Fruit fly (Drosophila melanogaster) whole organism, embryonic: ENCODE data around the gene CG13311.

Experiments used
- Abd-B ChIP-seq: fragments of 200-800 bp; sonication (Bioruptor generic); optimal IDR thresholded peaks from 2 replicates; lab custom pipeline; 2018; ENCODE audit warnings: missing biosample characterization, mild to moderate bottlenecking, missing genetic modification characterization, moderate library complexity
- Atf3 ChIP-seq: fragments of 200-800 bp; sonication (Bioruptor generic); optimal IDR thresholded peaks from 3 replicates; lab custom pipeline; 2016; ENCODE audit warnings: missing biosample characterization, missing genetic modification characterization
- B-H2 ChIP-seq: fragments of 200-800 bp; sonication (Bioruptor generic); optimal IDR thresholded peaks from 2 replicates; lab custom pipeline; 2018; ENCODE audit warnings: missing biosample characterization, mild to moderate bottlenecking, missing genetic modification characterization
- CG10366 ChIP-seq: fragments of 200-800 bp; sonication (Bioruptor generic); IDR thresholded peaks from 2 replicates; pipeline ENCODE4 v1.3.6; 2022; ENCODE audit warnings: missing biosample characterization, missing genetic modification characterization
- CG10431 ChIP-seq: fragments of 200-800 bp; sonication (Bioruptor generic); optimal IDR thresholded peaks from 3 replicates; lab custom pipeline; 2018; ENCODE audit warnings: missing biosample characterization, mild to moderate bottlenecking, missing genetic modification characterization
- CG11085 ChIP-seq: fragments of 200-800 bp; sonication (Bioruptor generic); IDR thresholded peaks from 2 replicates; pipeline ENCODE4 v1.3.6; 2022; ENCODE audit warnings: missing biosample characterization, missing genetic modification characterization
- CG11456 ChIP-seq: fragments of 200-800 bp; sonication (Bioruptor generic); IDR thresholded peaks from 3 replicates; pipeline ENCODE4 v1.3.6; 2022; ENCODE audit warnings: missing biosample characterization, missing genetic modification characterization
- CG12104 ChIP-seq: fragments of 200-800 bp; sonication (Bioruptor generic); optimal IDR thresholded peaks from 3 replicates; lab custom pipeline; 2016; ENCODE audit warnings: missing biosample characterization, missing genetic modification characterization
- CG13287 ChIP-seq: fragments of 200-800 bp; sonication (Bioruptor generic); IDR thresholded peaks from 2 replicates; pipeline ENCODE4 v1.3.6; 2022; ENCODE audit warnings: missing biosample characterization, missing genetic modification characterization; ENCODE audit not compliant: partially characterized antibody
- CG14441 ChIP-seq: fragments of 200-800 bp; sonication (Bioruptor generic); IDR thresholded peaks from 2 replicates; pipeline ENCODE4 v1.3.6; 2022; ENCODE audit warnings: missing biosample characterization, missing genetic modification characterization
- CG17802 ChIP-seq: fragments of 200-800 bp; sonication (Bioruptor generic); optimal IDR thresholded peaks from 2 replicates; lab custom pipeline; 2018; ENCODE audit warnings: missing biosample characterization, mild to moderate bottlenecking, missing genetic modification characterization, moderate library complexity
- CG2120 ChIP-seq: fragments of 200-800 bp; sonication (Bioruptor generic); optimal IDR thresholded peaks from 3 replicates; lab custom pipeline; 2016; ENCODE audit warnings: missing biosample characterization, missing genetic modification characterization
- CG30020 ChIP-seq: fragments of 200-800 bp; optimal IDR thresholded peaks from 2 replicates; lab custom pipeline; 2019; ENCODE audit warnings: missing biosample characterization, mild to moderate bottlenecking, missing genetic modification characterization, moderate library complexity
- CG30431 ChIP-seq: fragments of 200-800 bp; sonication (Bioruptor generic); optimal IDR thresholded peaks from 2 replicates; lab custom pipeline; 2017; ENCODE audit warnings: missing biosample characterization, missing genetic modification characterization
- CG31365 ChIP-seq: fragments of 200-800 bp; sonication (Bioruptor generic); optimal IDR thresholded peaks from 2 replicates; lab custom pipeline; 2018; ENCODE audit warnings: missing biosample characterization, mild to moderate bottlenecking, missing genetic modification characterization
- CG4424 ChIP-seq: fragments of 200-800 bp; sonication (Bioruptor generic); optimal IDR thresholded peaks from 3 replicates; lab custom pipeline; 2016; ENCODE audit warnings: missing biosample characterization, missing genetic modification characterization
- CG6791 ChIP-seq: fragments of 200-800 bp; sonication (Bioruptor generic); IDR thresholded peaks from 3 replicates; pipeline ENCODE4 v1.3.6; 2022; ENCODE audit warnings: missing biosample characterization, missing genetic modification characterization; ENCODE audit not compliant: partially characterized antibody
- CG7357 ChIP-seq: fragments of 200-800 bp; sonication (Bioruptor generic); IDR thresholded peaks from 3 replicates; pipeline ENCODE4 v1.3.6; 2022; ENCODE audit warnings: missing biosample characterization, missing genetic modification characterization
- CG7839 ChIP-seq: fragments of 200-800 bp; sonication (Bioruptor generic); optimal IDR thresholded peaks from 3 replicates; lab custom pipeline; 2018; ENCODE audit warnings: missing biosample characterization, mild to moderate bottlenecking, missing genetic modification characterization, moderate library complexity
- CG7963 ChIP-seq: fragments of 200-800 bp; sonication (Bioruptor generic); IDR thresholded peaks from 3 replicates; pipeline ENCODE4 v1.3.6; 2022; ENCODE audit warnings: missing biosample characterization, missing genetic modification characterization; ENCODE audit not compliant: partially characterized antibody
- CG8359 ChIP-seq: fragments of 200-800 bp; sonication (Bioruptor generic); optimal IDR thresholded peaks from 2 replicates; lab custom pipeline; 2017; ENCODE audit warnings: missing biosample characterization, mild to moderate bottlenecking, missing genetic modification characterization, borderline replicate concordance
- CG9609 ChIP-seq: fragments of 200-800 bp; sonication (Bioruptor generic); optimal IDR thresholded peaks from 3 replicates; lab custom pipeline; 2016; ENCODE audit warnings: missing biosample characterization, missing genetic modification characterization
- D19B ChIP-seq: fragments of 200-800 bp; sonication (Bioruptor generic); optimal IDR thresholded peaks from 2 replicates; lab custom pipeline; 2017; ENCODE audit warnings: missing biosample characterization, mild to moderate bottlenecking, missing genetic modification characterization
- Doc2 ChIP-seq: fragments of 200-800 bp; sonication (Bioruptor generic); IDR thresholded peaks from 2 replicates; pipeline ENCODE4 v1.3.6; 2022; ENCODE audit warnings: missing biosample characterization, missing genetic modification characterization
- E2f2 ChIP-seq: fragments of 200-800 bp; sonication (Bioruptor generic); IDR thresholded peaks from 2 replicates; pipeline ENCODE4 v1.3.6; 2022; ENCODE audit warnings: missing biosample characterization, missing genetic modification characterization
- Fer1 ChIP-seq: fragments of 200-800 bp; sonication (Bioruptor generic); optimal IDR thresholded peaks from 2 replicates; lab custom pipeline; 2017; ENCODE audit warnings: missing biosample characterization, mild to moderate bottlenecking, missing genetic modification characterization
- HLH54F ChIP-seq: fragments of 200-800 bp; sonication (Bioruptor generic); optimal IDR thresholded peaks from 3 replicates; lab custom pipeline; 2016; ENCODE audit warnings: missing biosample characterization, missing genetic modification characterization
- HLHmδ ChIP-seq: fragments of 200-800 bp; sonication (Bioruptor generic); optimal IDR thresholded peaks from 2 replicates; lab custom pipeline; 2018; ENCODE audit warnings: missing biosample characterization, mild to moderate bottlenecking, missing genetic modification characterization, moderate library complexity
- Hr3 ChIP-seq: fragments of 200-800 bp; sonication (Bioruptor generic); optimal IDR thresholded peaks from 3 replicates; lab custom pipeline; 2016; ENCODE audit warnings: missing biosample characterization, missing genetic modification characterization
- Lim3 ChIP-seq: fragments of 200-800 bp; sonication (Bioruptor generic); IDR thresholded peaks from 2 replicates; pipeline ENCODE4 v1.3.6; 2022; ENCODE audit warnings: missing biosample characterization, missing genetic modification characterization
- MBD-R2 ChIP-seq: fragments of 200-800 bp; sonication (Bioruptor generic); IDR thresholded peaks from 2 replicates; pipeline ENCODE4 v1.3.6; 2022; ENCODE audit warnings: missing biosample characterization, missing genetic modification characterization
- Mrtf ChIP-seq: fragments of 200-800 bp; sonication (Bioruptor generic); IDR thresholded peaks from 3 replicates; pipeline ENCODE4 v1.3.6; 2022; ENCODE audit warnings: missing biosample characterization, missing genetic modification characterization
- Sin3A ChIP-seq: fragments of >200 bp; optimal IDR thresholded peaks from 2 replicates; lab custom pipeline; 2018
- Six4 ChIP-seq: fragments of 200-800 bp; sonication (Bioruptor generic); optimal IDR thresholded peaks from 2 replicates; lab custom pipeline; 2016; ENCODE audit warnings: missing biosample characterization, missing genetic modification characterization
- croc ChIP-seq: fragments of 200-800 bp; sonication (Bioruptor generic); conservative IDR thresholded peaks from 3 replicates; pipeline ENCODE4 v1.3.6; 2022; ENCODE audit warnings: missing biosample characterization, missing genetic modification characterization
- cwo ChIP-seq: fragments of 200-800 bp; sonication (Bioruptor generic); optimal IDR thresholded peaks from 3 replicates; lab custom pipeline; 2017; ENCODE audit warnings: missing biosample characterization, missing genetic modification characterization, mild to moderate bottlenecking, moderate library complexity, missing genetic modification reagents
- dm ChIP-seq: fragments of 200-800 bp; sonication (Bioruptor generic); optimal IDR thresholded peaks from 3 replicates; lab custom pipeline; 2016; ENCODE audit warnings: missing biosample characterization, missing genetic modification characterization
- dpn ChIP-seq, 2 experiments: fragments of 200-800 bp; sonication (Bioruptor generic); optimal IDR thresholded peaks; 3 replicates each; lab custom pipeline; 2016; ENCODE audit warnings: missing biosample characterization in 2 of 2, missing genetic modification characterization in 2 of 2
- gcm2 ChIP-seq: fragments of 200-800 bp; sonication (Bioruptor generic); optimal IDR thresholded peaks from 2 replicates; lab custom pipeline; 2016; ENCODE audit warnings: missing biosample characterization, missing genetic modification characterization
- ham ChIP-seq: fragments of 200-800 bp; sonication (Bioruptor generic); IDR thresholded peaks from 2 replicates; pipeline ENCODE4 v1.3.6; 2022; ENCODE audit warnings: missing biosample characterization, missing genetic modification characterization
- hb ChIP-seq: fragments of 200-800 bp; sonication (Bioruptor generic); IDR thresholded peaks from 3 replicates; pipeline ENCODE4 v1.3.6; 2022; ENCODE audit warnings: missing biosample characterization, missing genetic modification characterization; ENCODE audit not compliant: partially characterized antibody
- insv ChIP-seq, 2 experiments: fragments of 200-800 bp; sonication (Bioruptor generic); optimal IDR thresholded peaks; 3 replicates each; lab custom pipeline; 2016 to 2018; ENCODE audit warnings: missing biosample characterization in 2 of 2, missing genetic modification characterization in 2 of 2
- jumu ChIP-seq: fragments of 200-800 bp; sonication (Bioruptor generic); optimal IDR thresholded peaks from 3 replicates; lab custom pipeline; 2016; ENCODE audit warnings: missing biosample characterization, missing genetic modification characterization
- klu ChIP-seq: fragments of 200-800 bp; sonication (Bioruptor generic); IDR thresholded peaks from 2 replicates; pipeline ENCODE4 v1.3.6; 2022; ENCODE audit warnings: missing biosample characterization, missing genetic modification characterization
- kni ChIP-seq: fragments of 200-800 bp; sonication (Bioruptor generic); optimal IDR thresholded peaks from 3 replicates; lab custom pipeline; 2017; ENCODE audit warnings: mild to moderate bottlenecking, missing biosample characterization, missing genetic modification reagents, missing genetic modification characterization
- sc ChIP-seq, 3 experiments: fragments of >200 bp in 2 of 3; fragments of 200-800 bp in 1 of 3; sonication (Bioruptor generic) in 1 of 3; optimal IDR thresholded peaks; 2 replicates in 2 of 3; 3 replicates in 1 of 3; lab custom pipeline; 2017; ENCODE audit warnings: mild to moderate bottlenecking in 1 of 3, missing biosample characterization in 1 of 3, missing genetic modification characterization in 1 of 3, missing genetic modification reagents in 1 of 3
- scrt ChIP-seq: fragments of 200-800 bp; sonication (Bioruptor generic); optimal IDR thresholded peaks from 2 replicates; lab custom pipeline; 2018; ENCODE audit warnings: missing biosample characterization, mild to moderate bottlenecking, missing genetic modification characterization, moderate library complexity
- sna ChIP-seq: fragments of 200-800 bp; sonication (Bioruptor generic); IDR thresholded peaks from 2 replicates; pipeline ENCODE4 v1.3.6; 2022; ENCODE audit warnings: missing biosample characterization, missing genetic modification characterization; ENCODE audit not compliant: partially characterized antibody
- tx ChIP-seq: fragments of 200-800 bp; sonication (Bioruptor generic); optimal IDR thresholded peaks from 2 replicates; lab custom pipeline; 2016; ENCODE audit warnings: missing biosample characterization, missing genetic modification characterization

CG13311 gene

dm6 chr3L:8772998-8773684 lies 28.8 kb downstream of the CG13311 start (continued):
- TF ChIP-seq CG2120 (GFP tag; lab: Kevin White, UChicago): no peak
- peak; percentile 69 for TF ChIP-seq CG14441 (GFP tag; lab: Robert Waterston, UW)
- TF ChIP-seq CG13287 (GFP tag; lab: Robert Waterston, UW): no peak
- TF ChIP-seq HLHmδ (GFP tag; lab: Kevin White, UChicago): no peak
- no peak for TF ChIP-seq sna (GFP tag; lab: Robert Waterston, UW)
- no peak for TF ChIP-seq cwo (GFP tag; lab: Kevin White, UChicago)
- TF ChIP-seq CG6791 (GFP tag; lab: Robert Waterston, UW): no peak
- peak; percentile 19 for TF ChIP-seq jumu (GFP tag; lab: Kevin White, UChicago)
- peak; percentile 63; the same call in 1 of the 2 replicates for TF ChIP-seq E2f2
- TF ChIP-seq D19B (GFP tag; lab: Kevin White, UChicago): no peak
- no peak for TF ChIP-seq B-H2 (GFP tag; lab: Kevin White, UChicago)
- peak; percentile 72 for TF ChIP-seq Abd-B
- no peak for TF ChIP-seq hb (GFP tag; lab: Robert Waterston, UW)
- no peak for TF ChIP-seq ham (GFP tag; lab: Robert Waterston, UW)
- TF ChIP-seq CG11085 (GFP tag; lab: Robert Waterston, UW): no peak
- peak; percentile 41 for TF ChIP-seq CG12104 (GFP tag; lab: Kevin White, UChicago)
- peak; percentile 56; the same call in 1 of the 2 replicates for TF ChIP-seq CG10366 (GFP tag; lab: Robert Waterston, UW)
- peak; percentile 78 for TF ChIP-seq CG4424 (GFP tag; lab: Kevin White, UChicago)
- TF ChIP-seq CG9609: peak; percentile 22
- peak; percentile 40 for TF ChIP-seq CG10431 (GFP tag; lab: Kevin White, UChicago)
- TF ChIP-seq CG7357 (GFP tag; lab: Robert Waterston, UW): 0 out of 3 replicates have a peak, but pooled peaks have one; percentile 32
- TF ChIP-seq sc (optimal IDR thresholded peaks at IDR 0.05; lab: Kevin White, UChicago): no peak
- peak; percentile 66 for TF ChIP-seq sc (GFP tag; optimal IDR thresholded peaks at IDR 0.05; lab: Kevin White, UChicago)
- TF ChIP-seq CG30431 (GFP tag; lab: Kevin White, UChicago): peak; percentile 31
- TF ChIP-seq croc (GFP tag; lab: Robert Waterston, UW): peak; percentile 65
- peak; percentile 53; the same call in 2 of the 3 replicates for TF ChIP-seq Mrtf (GFP tag; lab: Robert Waterston, UW)
- no peak for TF ChIP-seq Sin3A (lab: Kevin White, UChicago)
- TF ChIP-seq Fer1 (GFP tag; lab: Kevin White, UChicago): no peak
- TF ChIP-seq klu: 0 out of 2 replicates have a peak, but pooled peaks have one; percentile 17
- TF ChIP-seq CG17802 (tag; lab: Kevin White, UChicago): peak; percentile 18
- TF ChIP-seq HLH54F: no peak
- TF ChIP-seq Hr3 (GFP tag; lab: Kevin White, UChicago): peak; percentile 40
- TF ChIP-seq insv (GFP tag; optimal IDR thresholded peaks at IDR 0.05; lab: Kevin White, UChicago): no peak
- TF ChIP-seq scrt (GFP tag; lab: Kevin White, UChicago): peak; percentile 34
- TF ChIP-seq dm (GFP tag; lab: Kevin White, UChicago): peak; percentile 30
- peak; percentile 39 for TF ChIP-seq Six4
- TF ChIP-seq tx (GFP tag; lab: Kevin White, UChicago): no peak
- TF ChIP-seq CG11456 (GFP tag; lab: Robert Waterston, UW): 0 out of 3 replicates have a peak, but pooled peaks have one; percentile 42
- TF ChIP-seq MBD-R2 (GFP tag; lab: Robert Waterston, UW): no peak
- no peak for TF ChIP-seq gcm2 (GFP tag; lab: Kevin White, UChicago)
- peak; percentile 4 to 77 for TF ChIP-seq dpn (GFP tag; optimal IDR thresholded peaks at IDR 0.05; lab: Kevin White, UChicago)
- TF ChIP-seq CG7963: no peak
- no peak for TF ChIP-seq CG31365 (tag; lab: Kevin White, UChicago)
- no peak for TF ChIP-seq Doc2 (GFP tag; lab: Robert Waterston, UW)
- TF ChIP-seq CG7839 (tag; lab: Kevin White, UChicago): peak; percentile 81
- peak; percentile 48 for TF ChIP-seq CG8359 (GFP tag; lab: Kevin White, UChicago)
- TF ChIP-seq Atf3 (GFP tag; lab: Kevin White, UChicago): peak; percentile 26
- peak; percentile 81 for TF ChIP-seq kni (GFP tag; lab: Kevin White, UChicago)
- no peak for TF ChIP-seq Lim3 (GFP tag; lab: Robert Waterston, UW)
- TF ChIP-seq CG30020 (tag; lab: Kevin White, UChicago): no peak
